Fruit fly (Drosophila melanogaster): ENCODE measurements around the gene ND-42.

ND-42 gene

dm6 chr3R:21992909-21993308, 34.6 kb upstream of the ND-42 start (continued):
- no peak for TF ChIP-seq CG13424 (tag; optimal IDR thresholded peaks at IDR 0.05)
- no peak for TF ChIP-seq lola (GFP tag; optimal IDR thresholded peaks at IDR 0.05)
- peak; percentile 9 for TF ChIP-seq CG4820 (GFP tag; optimal IDR thresholded peaks at IDR 0.05)
- TF ChIP-seq luna (GFP tag; optimal IDR thresholded peaks at IDR 0.05): no peak
- TF ChIP-seq CoRest (tag; optimal IDR thresholded peaks at IDR 0.05): peak; percentile 46
- no peak for TF ChIP-seq Ets97D (GFP tag; optimal IDR thresholded peaks at IDR 0.05)
- TF ChIP-seq CG17328 (GFP tag; IDR thresholded peaks at IDR 0.05): peak; percentile 64
- TF ChIP-seq CG17568 (GFP tag; optimal IDR thresholded peaks at IDR 0.05): no peak
- peak; percentile 82 for TF ChIP-seq Drgx (GFP tag; IDR thresholded peaks at IDR 0.05)
- no peak for TF ChIP-seq HmgD (GFP tag; optimal IDR thresholded peaks at IDR 0.05)
- TF ChIP-seq oc (tag; optimal IDR thresholded peaks at IDR 0.05): no peak
- no peak for TF ChIP-seq Side (GFP tag; optimal IDR thresholded peaks at IDR 0.05)
- TF ChIP-seq slou (GFP tag; optimal IDR thresholded peaks at IDR 0.05): no peak
- no peak for TF ChIP-seq Vsx1 (GFP tag; optimal IDR thresholded peaks at IDR 0.05)
- TF ChIP-seq en (GFP tag; optimal IDR thresholded peaks at IDR 0.05): no peak
- TF ChIP-seq CG2202 (tag; optimal IDR thresholded peaks at IDR 0.05): no peak

dm6 chr3R:21998877-21999276, 28.6 kb upstream of the ND-42 start:
- TF ChIP-seq CG17802 (tag; optimal IDR thresholded peaks at IDR 0.05) (no peak), CG8944 (GFP tag; optimal IDR thresholded peaks at IDR 0.05) (no peak), Stat92E (GFP tag; optimal IDR thresholded peaks at IDR 0.05) (no peak), CG2712 (tag; optimal IDR thresholded peaks at IDR 0.05) (no peak), CG11398 (GFP tag; optimal IDR thresholded peaks at IDR 0.05) (no peak), MTF-1 (GFP tag; optimal IDR thresholded peaks at IDR 0.05; ENCODE audit: borderline replicate concordance) (no peak), CG9727 (GFP tag; optimal IDR thresholded peaks at IDR 0.05) (no peak), CG15601 (tag; optimal IDR thresholded peaks at IDR 0.05) (no peak), lmd (GFP tag; IDR thresholded peaks at IDR 0.05) (no peak), Fer1 (GFP tag; optimal IDR thresholded peaks at IDR 0.05) (no peak), Oaz (GFP tag; IDR thresholded peaks at IDR 0.05) (no peak)

dm6 chr3R:21999641-22000040, 27.9 kb upstream of the ND-42 start:
- TF ChIP-seq H15 (GFP tag; IDR thresholded peaks at IDR 0.05) (no peak), dimm (GFP tag; IDR thresholded peaks at IDR 0.05) (no peak), grn (GFP tag; optimal IDR thresholded peaks at IDR 0.05) (no peak), CG31441 (GFP tag; IDR thresholded peaks at IDR 0.05) (no peak), CG17802 (tag; optimal IDR thresholded peaks at IDR 0.05) (no peak)

- TF ChIP-seq Hr3 (GFP tag; optimal IDR thresholded peaks at IDR 0.05): no peak
- no peak for TF ChIP-seq CG14441 (GFP tag; IDR thresholded peaks at IDR 0.05)
- no peak for TF ChIP-seq az2 (GFP tag; optimal IDR thresholded peaks at IDR 0.05)
- no peak for TF ChIP-seq CG5245 (GFP tag; optimal IDR thresholded peaks at IDR 0.05)
- TF ChIP-seq odd (GFP tag; optimal IDR thresholded peaks at IDR 0.05): no peak
- no peak for TF ChIP-seq Dref (GFP tag; IDR thresholded peaks at IDR 0.05)
- TF ChIP-seq CG17361 (GFP tag; IDR thresholded peaks at IDR 0.05): no peak
- TF ChIP-seq BEAF-32 (GFP tag; optimal IDR thresholded peaks at IDR 0.05): no peak
- TF ChIP-seq Jarid2 (GFP tag; optimal IDR thresholded peaks at IDR 0.05): no peak
- TF ChIP-seq CG15011 (GFP tag; optimal IDR thresholded peaks at IDR 0.05): no peak
Observed at dm6 chr3R:22003508-22003907, 24.0 kb upstream of the ND-42 start.

Measured in whole organism, embryonic.